Worm (Caenorhabditis elegans) whole organism, L4/young adult: Measurements from ENCODE around the gene ZK899.2.

Experiments used
- W03F9.2 ChIP-seq: fragments of 150-350 bp; optimal IDR thresholded peaks from 2 replicates; lab custom pipeline; 2014; ENCODE audit warnings: missing biosample characterization, missing genetic modification characterization
- dao-5 ChIP-seq: sonication (generic microtip); optimal IDR thresholded peaks from 2 replicates; lab custom pipeline; 2016; ENCODE audit warnings: missing genotype, missing genetic modification characterization, moderate library complexity, missing compliant biosample characterization
- him-1 ChIP-seq: sonication (generic microtip); optimal IDR thresholded peaks from 2 replicates; lab custom pipeline; 2016; ENCODE audit warnings: missing genotype, missing genetic modification reagents, missing genetic modification characterization, missing compliant biosample characterization

ce11 chrX:9405922-9406321, 45.9 kb downstream of the ZK899.2 start:
- no peak for TF ChIP-seq him-1 (tag; lab: Kevin White, UChicago)
- TF ChIP-seq dao-5 (tag; lab: Kevin White, UChicago): no peak
- TF ChIP-seq W03F9.2 (tag; lab: Kevin White, UChicago): no peak
